Fruit fly (Drosophila melanogaster) whole organism, prepupa: ENCODE results near the gene CG18586.

Experiments
- CG10669 ChIP-seq: fragments of 200-800 bp; sonication (Bioruptor generic); optimal IDR thresholded peaks from 3 replicates; lab custom pipeline; 2018; ENCODE audit warnings: missing biosample characterization, mild to moderate bottlenecking, missing genetic modification characterization, moderate library complexity
- CG16779 ChIP-seq: fragments of 200-800 bp; sonication (Bioruptor generic); optimal IDR thresholded peaks from 3 replicates; lab custom pipeline; 2017; ENCODE audit warnings: missing biosample characterization, mild to moderate bottlenecking, missing genetic modification characterization
- Ets96B ChIP-seq: fragments of 200-800 bp; optimal IDR thresholded peaks from 2 replicates; lab custom pipeline; 2019; ENCODE audit warnings: missing biosample characterization, mild to moderate bottlenecking, missing genetic modification characterization, moderate library complexity
- Gug ChIP-seq: fragments of 200-800 bp; sonication (Bioruptor generic); IDR thresholded peaks from 2 replicates; pipeline ENCODE4 v1.3.6; 2022; ENCODE audit warnings: missing biosample characterization, missing genetic modification characterization
- OdsH ChIP-seq: fragments of 200-800 bp; sonication (Bioruptor generic); optimal IDR thresholded peaks from 3 replicates; lab custom pipeline; 2016; ENCODE audit warnings: missing biosample characterization, missing genetic modification characterization
- dsx ChIP-seq: fragments of 200-800 bp; optimal IDR thresholded peaks from 3 replicates; lab custom pipeline; 2019; ENCODE audit warnings: missing biosample characterization, mild to moderate bottlenecking, missing genetic modification characterization, moderate library complexity; ENCODE audit not compliant: poor library complexity, severe bottlenecking
- fd85E ChIP-seq: fragments of 200-800 bp; sonication (Bioruptor generic); optimal IDR thresholded peaks from 3 replicates; lab custom pipeline; 2016; ENCODE audit warnings: missing biosample characterization, missing genetic modification characterization
- salr ChIP-seq, 2 experiments: fragments of 200-800 bp; sonication (Bioruptor generic); optimal IDR thresholded peaks; 3 replicates each; lab custom pipeline; 2016 to 2018; ENCODE audit warnings: missing biosample characterization in 2 of 2, missing genetic modification characterization in 2 of 2, mild to moderate bottlenecking in 1 of 2

- TF ChIP-seq Ets96B (tag; lab: Kevin White, UChicago): peak; percentile 46
- TF ChIP-seq OdsH (GFP tag; lab: Kevin White, UChicago): peak; percentile 41
- TF ChIP-seq CG16779 (tag; lab: Kevin White, UChicago): no peak
- no peak for TF ChIP-seq fd85E (GFP tag; lab: Kevin White, UChicago)
- TF ChIP-seq dsx (GFP tag; lab: Kevin White, UChicago): peak; percentile 21
- peak; percentile 17 to 28 for TF ChIP-seq salr (GFP tag; optimal IDR thresholded peaks at IDR 0.05; lab: Kevin White, UChicago)
- TF ChIP-seq CG10669: peak; percentile 40
- TF ChIP-seq Gug (GFP tag; lab: Robert Waterston, UW): no peak
These were observed 37.0 kb upstream of the CG18586 start for dm6 chr3L:5835887-5836646.
